Fruit fly (Drosophila melanogaster) whole organism, prepupa: ENCODE data around the gene gdl-ORF39.
A peak's percentile ranks its signal among the peaks of the same experiment; 100 is the strongest.

Source experiments
- CG10631 ChIP-seq: fragments of 200-800 bp; sonication (Bioruptor generic); optimal IDR thresholded peaks from 2 replicates; lab custom pipeline; 2016; ENCODE audit warnings: missing biosample characterization, missing genetic modification characterization
- CG11294 ChIP-seq: fragments of 200-800 bp; sonication (Bioruptor generic); IDR thresholded peaks from 2 replicates; pipeline ENCODE4 v1.3.6; 2022; ENCODE audit warnings: missing biosample characterization, missing genetic modification characterization
- CG15336 ChIP-seq: fragments of 200-800 bp; sonication (Bioruptor generic); IDR thresholded peaks from 2 replicates; pipeline ENCODE4 v1.3.6; 2022; ENCODE audit warnings: missing biosample characterization, missing genetic modification characterization
- CG3032 ChIP-seq: fragments of 200-800 bp; optimal IDR thresholded peaks from 2 replicates; lab custom pipeline; 2019; ENCODE audit warnings: missing biosample characterization, mild to moderate bottlenecking, missing genetic modification characterization, moderate library complexity
- CG7368 ChIP-seq: fragments of 200-800 bp; sonication (Bioruptor generic); optimal IDR thresholded peaks from 3 replicates; lab custom pipeline; 2016; ENCODE audit warnings: missing biosample characterization, missing genetic modification characterization
- CG8319 ChIP-seq: fragments of 200-800 bp; sonication (Bioruptor generic); optimal IDR thresholded peaks from 3 replicates; lab custom pipeline; 2016; ENCODE audit warnings: missing biosample characterization, missing genetic modification characterization
- CG8632 ChIP-seq: fragments of 200-800 bp; sonication (Bioruptor generic); optimal IDR thresholded peaks from 3 replicates; lab custom pipeline; 2016; ENCODE audit warnings: missing biosample characterization, missing genetic modification characterization
- Eip75B ChIP-seq: fragments of 200-800 bp; sonication (Bioruptor generic); optimal IDR thresholded peaks from 3 replicates; lab custom pipeline; 2016; ENCODE audit warnings: missing biosample characterization, missing genetic modification characterization
- Eip93F ChIP-seq: fragments of 200-800 bp; sonication (Bioruptor generic); optimal IDR thresholded peaks from 2 replicates; lab custom pipeline; 2016; ENCODE audit warnings: missing biosample characterization, mild to moderate bottlenecking, missing genetic modification characterization
- Lpt ChIP-seq: fragments of 200-800 bp; sonication (Bioruptor generic); optimal IDR thresholded peaks from 3 replicates; lab custom pipeline; 2016; ENCODE audit warnings: missing biosample characterization, missing genetic modification characterization
- OdsH ChIP-seq: fragments of 200-800 bp; sonication (Bioruptor generic); optimal IDR thresholded peaks from 3 replicates; lab custom pipeline; 2016; ENCODE audit warnings: missing biosample characterization, missing genetic modification characterization
- Sox102F ChIP-seq: fragments of 200-800 bp; sonication (Bioruptor generic); optimal IDR thresholded peaks from 2 replicates; lab custom pipeline; 2016; ENCODE audit warnings: missing biosample characterization, mild to moderate bottlenecking, missing genetic modification characterization
- fd85E ChIP-seq: fragments of 200-800 bp; sonication (Bioruptor generic); optimal IDR thresholded peaks from 3 replicates; lab custom pipeline; 2016; ENCODE audit warnings: missing biosample characterization, missing genetic modification characterization
- spab ChIP-seq: fragments of 200-800 bp; sonication (Bioruptor generic); optimal IDR thresholded peaks from 2 replicates; lab custom pipeline; 2017; ENCODE audit warnings: missing biosample characterization, mild to moderate bottlenecking, missing genetic modification characterization, missing genetic modification reagents
- ss ChIP-seq, 2 experiments: fragments of 200-800 bp; sonication (Bioruptor generic); optimal IDR thresholded peaks; 2 replicates in 1 of 2; 3 replicates in 1 of 2; lab custom pipeline; 2017 to 2018; ENCODE audit warnings: mild to moderate bottlenecking in 2 of 2, missing biosample characterization in 2 of 2, missing genetic modification characterization in 2 of 2, moderate library complexity in 1 of 2

The gdl-ORF39 gene

DNA sequence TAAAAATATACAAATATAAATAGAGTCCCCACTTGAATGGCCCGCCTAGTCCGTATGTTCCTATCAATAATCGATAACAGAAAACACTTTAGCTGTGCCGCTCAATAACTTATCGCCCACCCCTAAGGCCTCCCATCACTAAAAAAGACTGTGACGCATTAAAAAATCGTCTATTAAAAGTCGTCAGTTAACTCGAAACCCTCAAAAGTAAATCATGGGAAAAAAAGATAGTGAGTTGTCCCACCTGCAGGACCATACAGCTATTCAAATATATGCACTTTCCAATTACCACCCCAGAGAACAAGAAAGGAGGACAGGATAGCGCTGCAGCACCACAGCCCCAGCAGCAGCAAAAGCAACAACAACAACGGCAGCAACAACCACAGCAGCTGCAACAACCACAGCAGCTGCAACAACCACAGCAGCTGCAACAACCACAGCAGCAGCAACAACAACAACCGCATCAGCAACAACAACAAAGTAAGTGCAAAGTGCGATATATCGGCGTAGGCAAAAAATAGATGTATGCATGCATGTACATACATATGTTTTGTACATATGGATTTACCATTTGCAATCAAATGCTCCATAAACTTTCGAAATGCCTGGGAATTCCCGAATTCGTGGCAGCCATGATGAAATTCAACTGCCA, 44.9 kb downstream of the gdl-ORF39 start, which contains the start of gene AGO2 (continued):
- TF ChIP-seq CG8632 (GFP tag; lab: Kevin White, UChicago) (no peak), CG3032 (tag; lab: Kevin White, UChicago) (peak; percentile 85), Lpt (peak; percentile 87), spab (GFP tag; lab: Kevin White, UChicago) (peak; percentile 91), CG15336 (peak; percentile 44; the same call in 1 of the 2 replicates), Eip93F (no peak), OdsH (GFP tag; lab: Kevin White, UChicago) (no peak), ss (GFP tag; optimal IDR thresholded peaks at IDR 0.05; lab: Kevin White, UChicago) (peak in 1 of 2 experiments; percentile 94), fd85E (GFP tag; lab: Kevin White, UChicago) (peak; percentile 60), CG10631 (GFP tag; lab: Kevin White, UChicago) (no peak), Sox102F (GFP tag; lab: Kevin White, UChicago) (no peak), Eip75B (GFP tag; lab: Kevin White, UChicago) (peak; percentile 54), CG7368 (GFP tag; lab: Kevin White, UChicago) (peak; percentile 84), CG8319 (GFP tag; lab: Kevin White, UChicago) (peak; percentile 71), CG11294 (GFP tag; lab: Robert Waterston, UW) (no peak; the same call in 1 of the 2 replicates)
